Worm (Caenorhabditis elegans) whole organism, L1 larva: ENCODE measurements around the gene srx-29.
"Not testable (repeated sequence)": the region's sequence is repeated elsewhere in the genome, so short reads cannot be mapped to it uniquely, and the experiment has no call there.

Source experiments
- C04F5.9 ChIP-seq: sonication (generic microtip); optimal IDR thresholded peaks from 2 replicates; lab custom pipeline; 2016; ENCODE audit warnings: missing genetic modification characterization, missing compliant biosample characterization
- aha-1 ChIP-seq: fragments of 150-350 bp; optimal IDR thresholded peaks from 2 replicates; lab custom pipeline; 2014; ENCODE audit warnings: missing biosample characterization, missing genetic modification characterization
- aly-2 ChIP-seq: fragments of 150-350 bp; optimal IDR thresholded peaks from 2 replicates; lab custom pipeline; 2014; ENCODE audit warnings: missing biosample characterization, missing genetic modification characterization
- blmp-1 ChIP-seq: fragments of 150-350 bp; optimal IDR thresholded peaks from 2 replicates; lab custom pipeline; 2014; ENCODE audit warnings: missing biosample characterization, missing genetic modification characterization
- ceh-8 ChIP-seq: fragments of 200-800 bp; sonication (Bioruptor generic); optimal IDR thresholded peaks from 2 replicates; lab custom pipeline; 2018; ENCODE audit warnings: mild to moderate bottlenecking, missing genetic modification characterization, moderate library complexity, missing compliant biosample characterization
- ceh-82 ChIP-seq, 3 experiments: fragments of 150-350 bp in 1 of 3; sonication (generic microtip) in 2 of 3; optimal IDR thresholded peaks; 2 replicates each; lab custom pipeline; 2014 to 2017; ENCODE audit warnings: missing biosample characterization in 3 of 3, missing genetic modification characterization in 3 of 3
- ceh-88 ChIP-seq: fragments of 200-800 bp; sonication (Bioruptor generic); IDR thresholded peaks from 2 replicates; pipeline ENCODE4 v1.3.6; 2022; ENCODE audit warnings: missing genetic modification characterization, missing compliant biosample characterization
- ceh-90 ChIP-seq: sonication (generic microtip); optimal IDR thresholded peaks from 2 replicates; lab custom pipeline; 2016; ENCODE audit warnings: missing genetic modification characterization, missing compliant biosample characterization
- egl-13 ChIP-seq: sonication (generic microtip); optimal IDR thresholded peaks from 2 replicates; lab custom pipeline; 2016; ENCODE audit warnings: missing genotype, missing genetic modification reagents, missing genetic modification characterization, missing compliant biosample characterization
- elt-3 ChIP-seq, 6 experiments: fragments of 150-350 bp in 1 of 6; sonication (generic microtip); optimal IDR thresholded peaks; 2 replicates each; lab custom pipeline; 2017 to 2018; ENCODE audit warnings: missing biosample characterization in 6 of 6, missing genetic modification characterization in 6 of 6, inconsistent platforms in 1 of 6
- ets-5 ChIP-seq: fragments of 200-800 bp; sonication (Bioruptor generic); IDR thresholded peaks from 2 replicates; pipeline ENCODE4 v1.3.6; 2022; ENCODE audit warnings: missing genetic modification characterization, missing compliant biosample characterization
- grh-1 ChIP-seq: fragments of 200-800 bp; sonication (Bioruptor generic); IDR thresholded peaks from 2 replicates; pipeline ENCODE4 v1.3.6; 2022; ENCODE audit warnings: missing genetic modification reagents, missing genetic modification characterization, missing compliant biosample characterization
- hlh-17 ChIP-seq: fragments of 200-800 bp; sonication (Bioruptor generic); optimal IDR thresholded peaks from 2 replicates; lab custom pipeline; 2018; ENCODE audit warnings: missing genetic modification characterization, mild to moderate bottlenecking, missing compliant biosample characterization, moderate library complexity, borderline replicate concordance
- hlh-4 ChIP-seq: sonication (generic microtip); optimal IDR thresholded peaks from 2 replicates; lab custom pipeline; 2016; ENCODE audit warnings: mild to moderate bottlenecking, missing genetic modification characterization, missing compliant biosample characterization
- hpl-2 ChIP-seq: fragments of 150-350 bp; optimal IDR thresholded peaks from 2 replicates; lab custom pipeline; 2014; ENCODE audit warnings: missing biosample characterization, missing genetic modification reagents, missing genetic modification characterization
- irx-1 ChIP-seq: sonication (generic microtip); optimal IDR thresholded peaks from 2 replicates; lab custom pipeline; 2016; ENCODE audit warnings: missing genetic modification characterization, missing compliant biosample characterization
- isw-1 ChIP-seq: fragments of 200-800 bp; sonication (Bioruptor generic); IDR thresholded peaks from 2 replicates; pipeline ENCODE4 v1.3.6; 2022; ENCODE audit warnings: missing genetic modification characterization, missing compliant biosample characterization
- jun-1 ChIP-seq: fragments of 150-350 bp; optimal IDR thresholded peaks from 2 replicates; lab custom pipeline; 2014; ENCODE audit warnings: missing biosample characterization, missing genetic modification reagents, missing genetic modification characterization
- lin-14 ChIP-seq: fragments of 200-800 bp; sonication (Bioruptor generic); optimal IDR thresholded peaks from 2 replicates; lab custom pipeline; 2018; ENCODE audit warnings: mild to moderate bottlenecking, missing genetic modification characterization, moderate library complexity, missing compliant biosample characterization
- lir-3 ChIP-seq: sonication (generic microtip); optimal IDR thresholded peaks from 2 replicates; lab custom pipeline; 2016; ENCODE audit warnings: mild to moderate bottlenecking, missing genetic modification characterization, moderate library complexity, missing compliant biosample characterization; ENCODE audit not compliant: poor library complexity
- lsy-2 ChIP-seq, 2 experiments: fragments of 150-350 bp; optimal IDR thresholded peaks; 2 replicates each; lab custom pipeline; 2014; ENCODE audit warnings: missing biosample characterization in 2 of 2, missing genetic modification characterization in 2 of 2
- mab-9 ChIP-seq: fragments of 200-800 bp; sonication (Bioruptor generic); IDR thresholded peaks from 2 replicates; pipeline ENCODE4 v1.3.6; 2022; ENCODE audit warnings: missing genetic modification reagents, missing genetic modification characterization, missing compliant biosample characterization
- mdl-1 ChIP-seq, 2 experiments: fragments of 150-350 bp; optimal IDR thresholded peaks; 2 replicates each; lab custom pipeline; 2014 to 2017; ENCODE audit warnings: missing biosample characterization in 2 of 2, missing genetic modification characterization in 2 of 2, inconsistent platforms in 1 of 2
- mep-1 ChIP-seq: fragments of 150-350 bp; optimal IDR thresholded peaks from 2 replicates; lab custom pipeline; 2014; ENCODE audit warnings: missing biosample characterization, missing genetic modification characterization
- nhr-11 ChIP-seq: fragments of 150-350 bp; optimal IDR thresholded peaks from 2 replicates; lab custom pipeline; 2014; ENCODE audit warnings: missing biosample characterization, missing genetic modification characterization
- nhr-76 ChIP-seq: sonication (generic microtip); optimal IDR thresholded peaks from 2 replicates; lab custom pipeline; 2017; ENCODE audit warnings: missing biosample characterization, missing genetic modification characterization
- nhr-84 ChIP-seq: sonication (generic microtip); optimal IDR thresholded peaks from 2 replicates; lab custom pipeline; 2017; ENCODE audit warnings: missing biosample characterization, missing genetic modification characterization
- nhr-85 ChIP-seq: sonication (generic microtip); peaks from one replicate; lab custom pipeline; 2016; ENCODE audit warnings: missing genetic modification characterization, inconsistent platforms, missing compliant biosample characterization
- pax-3 ChIP-seq: fragments of 200-800 bp; sonication (Bioruptor generic); optimal IDR thresholded peaks from 2 replicates; lab custom pipeline; 2018; ENCODE audit warnings: mild to moderate bottlenecking, missing genetic modification characterization, moderate library complexity, missing compliant biosample characterization
- pqm-1 ChIP-seq: sonication (generic microtip); optimal IDR thresholded peaks from 3 replicates; lab custom pipeline; 2017; ENCODE audit warnings: missing biosample characterization, missing genetic modification characterization
- rnt-1 ChIP-seq: sonication (generic microtip); optimal IDR thresholded peaks from 2 replicates; lab custom pipeline; 2016; ENCODE audit warnings: mild to moderate bottlenecking, missing genetic modification characterization, moderate library complexity, missing compliant biosample characterization
- skn-1 ChIP-seq: fragments of 150-350 bp; optimal IDR thresholded peaks from 2 replicates; lab custom pipeline; 2014; ENCODE audit warnings: missing biosample characterization, missing genetic modification characterization
- snpc-4 ChIP-seq: fragments of 150-350 bp; optimal IDR thresholded peaks from 2 replicates; lab custom pipeline; 2014; ENCODE audit warnings: missing biosample characterization, missing genetic modification characterization
- snu-23 ChIP-seq: sonication (generic microtip); optimal IDR thresholded peaks from 2 replicates; lab custom pipeline; 2016; ENCODE audit warnings: missing genetic modification characterization, missing compliant biosample characterization
- sox-4 ChIP-seq: sonication (generic microtip); optimal IDR thresholded peaks from 2 replicates; lab custom pipeline; 2016; ENCODE audit warnings: missing genetic modification characterization, missing compliant biosample characterization
- sup-37 ChIP-seq: fragments of 200-800 bp; sonication (Bioruptor generic); optimal IDR thresholded peaks from 2 replicates; lab custom pipeline; 2018; ENCODE audit warnings: mild to moderate bottlenecking, missing genetic modification characterization, missing compliant biosample characterization
- tlp-1 ChIP-seq: fragments of 150-350 bp; optimal IDR thresholded peaks from 2 replicates; lab custom pipeline; 2014; ENCODE audit warnings: missing biosample characterization, missing genetic modification characterization
- unc-86 ChIP-seq: sonication (generic microtip); optimal IDR thresholded peaks from 2 replicates; lab custom pipeline; 2016; ENCODE audit warnings: missing genetic modification characterization, missing compliant biosample characterization
- xbp-1 ChIP-seq: sonication (generic microtip); optimal IDR thresholded peaks from 2 replicates; lab custom pipeline; 2016; ENCODE audit warnings: missing genetic modification characterization, missing compliant biosample characterization
- zag-1 ChIP-seq: fragments of 150-350 bp; optimal IDR thresholded peaks from 2 replicates; lab custom pipeline; 2014; ENCODE audit warnings: missing biosample characterization, missing genetic modification characterization
- zip-4 ChIP-seq: fragments of 200-800 bp; sonication (Bioruptor generic); optimal IDR thresholded peaks from 2 replicates; lab custom pipeline; 2018; ENCODE audit warnings: mild to moderate bottlenecking, missing genetic modification characterization, moderate library complexity, missing compliant biosample characterization

Gene srx-29

ce11 chrV:15698099-15698498, at the start of gene srx-29:
srx-29 (minus strand) TSS chrV:15698199.
- TF ChIP-seq sup-37 (no peak), mab-9 (no peak), xbp-1 (tag; lab: Kevin White, UChicago) (no peak), snpc-4 (no peak), hlh-17 (GFP tag; lab: Kevin White, UChicago) (no peak), aha-1 (no peak), pqm-1 (tag; lab: Kevin White, UChicago) (no peak), C04F5.9 (no peak), blmp-1 (tag; lab: Kevin White, UChicago) (no peak), mep-1 (no peak), hpl-2 (GFP tag; lab: Kevin White, UChicago) (no peak), zag-1 (tag; lab: Kevin White, UChicago) (no peak), nhr-11 (tag; lab: Kevin White, UChicago) (no peak), unc-86 (tag; lab: Kevin White, UChicago) (no peak), egl-13 (no peak), ceh-8 (GFP tag; lab: Kevin White, UChicago) (no peak), snu-23 (GFP tag; lab: Kevin White, UChicago) (no peak), grh-1 (GFP tag; lab: Robert Waterston, UW) (no peak)

DNA sequence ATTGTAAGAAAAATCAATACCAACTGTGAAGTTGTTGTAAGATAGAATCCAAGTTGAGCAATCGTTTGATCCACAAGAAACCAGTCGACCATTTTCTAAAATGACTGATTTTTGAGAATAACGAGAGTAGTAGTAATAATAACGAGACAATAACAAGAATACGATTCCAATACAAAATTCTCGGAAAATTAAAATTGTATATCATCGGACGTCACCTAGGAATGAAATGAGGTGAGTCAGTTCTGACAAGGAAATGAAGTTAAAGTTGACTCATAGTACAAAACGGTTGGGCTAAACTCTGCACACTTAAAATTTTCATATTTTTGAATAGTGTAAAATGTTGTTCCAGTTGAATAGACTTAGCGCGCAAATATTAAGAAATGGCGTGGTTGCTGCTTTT, 46.4 kb upstream of the srx-29 start, which contains the start of gene str-19:
str-19 (minus strand) TSS at position 101 of the 400 bp plus-strand sequence.
- TF ChIP-seq blmp-1 (tag; lab: Kevin White, UChicago); lin-14 (GFP tag; lab: Kevin White, UChicago); lsy-2 (tag; optimal IDR thresholded peaks at IDR 0.05; lab: Kevin White, UChicago): not testable (repeated sequence)

ce11 chrV:15741851-15742250, 43.9 kb upstream of the srx-29 start, which contains the start of gene str-18:
str-18 (minus strand) TSS chrV:15741951.
- TF ChIP-seq nhr-76 = no peak
- no peak for TF ChIP-seq isw-1
- no peak for TF ChIP-seq ceh-90
- no peak for TF ChIP-seq irx-1 (tag; lab: Kevin White, UChicago)
- TF ChIP-seq grh-1 (GFP tag; lab: Robert Waterston, UW) = no peak
- TF ChIP-seq ceh-82 (tag; optimal IDR thresholded peaks at IDR 0.05; lab: Kevin White, UChicago) = no peak
- TF ChIP-seq sox-4 (tag; lab: Kevin White, UChicago) = no peak

DNA sequence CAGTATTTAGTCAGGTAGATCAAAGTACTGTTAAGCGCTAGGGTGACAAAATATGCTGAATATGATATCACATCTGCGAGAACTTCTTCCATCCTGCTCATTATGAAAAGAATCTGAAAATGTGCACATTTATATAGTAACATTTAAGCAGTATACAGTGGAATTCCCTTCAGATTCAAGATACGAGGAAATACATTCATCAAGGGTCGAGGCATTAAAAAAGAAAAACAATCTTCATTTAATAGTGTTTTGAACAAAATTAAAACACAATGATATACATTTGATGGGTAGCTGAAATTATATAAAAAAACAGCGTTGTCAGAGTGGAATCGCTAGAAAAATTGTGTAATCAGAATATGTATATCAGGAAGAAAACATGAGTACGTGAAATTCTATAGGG, 37.7 kb upstream of the srx-29 start, which contains the start of gene str-27:
str-27 (minus strand) TSS at position 101 of the 400 bp plus-strand sequence.
- TF ChIP-seq elt-3 (tag; optimal IDR thresholded peaks at IDR 0.05; lab: Kevin White, UChicago) (no peak), mdl-1 (tag; optimal IDR thresholded peaks at IDR 0.05; lab: Kevin White, UChicago) (no peak), irx-1 (tag; lab: Kevin White, UChicago) (no peak), nhr-84 (tag; lab: Kevin White, UChicago) (no peak), zip-4 (GFP tag; lab: Kevin White, UChicago) (no peak), nhr-76 (no peak), lir-3 (tag; lab: Kevin White, UChicago) (no peak), ceh-88 (GFP tag; lab: Robert Waterston, UW) (no peak)

DNA sequence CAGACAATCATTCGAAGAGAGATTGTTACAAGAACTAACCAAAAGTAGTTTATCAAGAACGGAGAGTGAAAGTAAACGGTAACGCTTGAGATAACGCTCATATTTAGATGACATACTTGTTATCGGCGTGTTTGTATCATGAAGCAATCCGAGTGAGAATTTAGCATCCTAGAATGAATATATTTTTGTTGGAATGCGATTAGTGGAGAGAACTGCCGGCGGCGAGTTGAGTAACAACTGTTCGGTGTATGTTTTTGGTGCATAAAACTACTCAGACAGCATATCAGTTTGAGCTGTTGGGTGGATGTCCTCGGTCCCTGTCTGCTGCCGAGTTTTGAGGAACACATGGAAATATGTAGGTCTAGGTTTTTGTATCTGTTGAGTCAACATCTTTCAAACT, 35.6 kb upstream of the srx-29 start, which contains the start of gene T23D5.3:
T23D5.3 (minus strand) TSS at position 101 of the 400 bp plus-strand sequence.
- TF ChIP-seq ets-5 (GFP tag; lab: Robert Waterston, UW) = no peak

ce11 chrV:15733020-15733419, 35.0 kb upstream of the srx-29 start:
- TF ChIP-seq tlp-1 (tag; lab: Kevin White, UChicago) (no peak), elt-3 (tag; optimal IDR thresholded peaks at IDR 0.05; lab: Kevin White, UChicago) (no peak), nhr-85 (tag; lab: Kevin White, UChicago) (no peak), sup-37 (no peak), hlh-4 (tag; lab: Kevin White, UChicago) (no peak), pax-3 (tag; lab: Kevin White, UChicago) (no peak), skn-1 (tag; lab: Kevin White, UChicago) (no peak), unc-86 (tag; lab: Kevin White, UChicago) (no peak), jun-1 (tag; lab: Kevin White, UChicago) (no peak), aly-2 (tag; lab: Kevin White, UChicago) (no peak), rnt-1 (no peak)
